Worm (Caenorhabditis elegans): ENCODE data around the gene tiar-1.

- TF ChIP-seq T22C8.4 (GFP tag; IDR thresholded peaks at IDR 0.05) (no peak), ztf-23 (GFP tag; IDR thresholded peaks at IDR 0.05) (no peak), med-1 (GFP tag; optimal IDR thresholded peaks at IDR 0.05; ENCODE audit: insufficient read depth) (no peak), tab-1 (GFP tag; IDR thresholded peaks at IDR 0.05) (no peak), flt-1 (GFP tag; IDR thresholded peaks at IDR 0.05) (no peak), ref-1 (GFP tag; conservative IDR thresholded peaks at IDR 0.05) (no peak), ztf-29 (GFP tag; IDR thresholded peaks at IDR 0.05) (no peak), cog-1 (tag; optimal IDR thresholded peaks at IDR 0.05) (no peak)
Observed at ce11 chrII:5691216-5691771, 23.3 kb downstream of the tiar-1 start, which contains the start of the genes ndub-5 and eif-2D.
